Worm (Caenorhabditis elegans): ENCODE results near the gene C06E1.7.

- TF ChIP-seq jun-1 (tag; optimal IDR thresholded peaks at IDR 0.05) (no peak), lin-39 (tag; optimal IDR thresholded peaks at IDR 0.05) (no peak), zag-1 (tag; optimal IDR thresholded peaks at IDR 0.05) (no peak), vab-7 (GFP tag; IDR thresholded peaks at IDR 0.05) (no peak), nhr-237 (tag; optimal IDR thresholded peaks at IDR 0.05) (no peak), ctbp-1 (GFP tag; IDR thresholded peaks at IDR 0.05) (no peak)
Measured at ce11 chrIII:8570289-8570688, 23.2 kb downstream of the C06E1.7 start.

Data from whole organism, L4 larva.